Worm (Caenorhabditis elegans) whole organism, mixed stage, embryonic: ENCODE measurements around the gene R12C12.10.

Source experiments
- blmp-1 ChIP-seq: fragments of 150-350 bp; optimal IDR thresholded peaks from 2 replicates; lab custom pipeline; 2014; ENCODE audit warnings: missing biosample characterization, missing genetic modification characterization
- ceh-83 ChIP-seq: fragments of 200-800 bp; sonication (Bioruptor generic); optimal IDR thresholded peaks from 2 replicates; lab custom pipeline; 2018; ENCODE audit warnings: mild to moderate bottlenecking, missing genetic modification characterization, missing compliant biosample characterization
- elt-1 ChIP-seq: sonication (generic microtip); optimal IDR thresholded peaks from 2 replicates; lab custom pipeline; 2017; ENCODE audit warnings: missing genetic modification characterization, mild to moderate bottlenecking, missing compliant biosample characterization, antibody characterized with exemption, moderate library complexity, borderline replicate concordance; ENCODE audit not compliant: insufficient read depth
- flh-1 ChIP-seq: fragments of 200-800 bp; sonication (Bioruptor generic); optimal IDR thresholded peaks from 2 replicates; lab custom pipeline; 2018; ENCODE audit warnings: mild to moderate bottlenecking, missing genetic modification characterization, moderate library complexity, missing compliant biosample characterization
- mls-2 ChIP-seq: sonication (generic microtip); optimal IDR thresholded peaks from 2 replicates; lab custom pipeline; 2016; ENCODE audit warnings: mild to moderate bottlenecking, missing genetic modification characterization, moderate library complexity, missing compliant biosample characterization
- nhr-237 ChIP-seq: fragments of 150-350 bp; optimal IDR thresholded peaks from 2 replicates; lab custom pipeline; 2014; ENCODE audit warnings: missing biosample characterization, missing genetic modification characterization
- unc-120 ChIP-seq: sonication (generic microtip); optimal IDR thresholded peaks from 2 replicates; lab custom pipeline; 2017; ENCODE audit warnings: missing genetic modification characterization, missing compliant biosample characterization; ENCODE audit not compliant: poor library complexity, severe bottlenecking
- unc-62 ChIP-seq: fragments of 150-350 bp; optimal IDR thresholded peaks from 2 replicates; lab custom pipeline; 2014; ENCODE audit warnings: missing biosample characterization, missing genetic modification reagents, missing genetic modification characterization
- ztf-11 ChIP-seq: fragments of 150-350 bp; optimal IDR thresholded peaks from 2 replicates; lab custom pipeline; 2014; ENCODE audit warnings: missing biosample characterization, missing genetic modification characterization

DNA sequence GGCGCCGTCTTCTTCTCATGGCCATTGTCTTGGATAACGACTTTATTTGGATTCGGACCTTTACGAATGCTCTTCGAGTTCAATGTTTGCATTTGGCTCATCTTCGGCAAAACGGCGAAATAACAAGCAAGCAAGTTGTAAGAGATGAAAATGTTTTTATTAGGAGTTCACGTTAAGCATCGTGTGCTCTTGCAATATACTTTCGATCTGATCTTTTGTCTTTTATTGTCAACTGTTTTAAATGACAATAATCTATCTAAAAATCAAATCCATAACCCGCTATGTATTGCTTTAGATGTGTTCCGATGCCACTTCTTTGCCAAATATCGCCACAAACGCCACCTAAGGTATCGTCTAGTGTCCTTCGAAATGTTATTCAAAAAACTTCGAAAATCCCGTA is 26.7 kb downstream of the R12C12.10 start, which contains the start of gene ZK84.5:
- TF ChIP-seq unc-120 (no peak), nhr-237 (tag; lab: Kevin White, UChicago) (no peak), unc-62 (GFP tag; lab: Kevin White, UChicago) (no peak), ceh-83 (no peak), elt-1 (tag; lab: Kevin White, UChicago) (no peak), mls-2 (tag; lab: Kevin White, UChicago) (no peak), flh-1 (GFP tag; lab: Kevin White, UChicago) (no peak), ztf-11 (no peak), blmp-1 (tag; lab: Kevin White, UChicago) (no peak)
